Fruit fly (Drosophila melanogaster) whole organism, embryonic: ENCODE results near the gene ss.

Experiments used
- Antp ChIP-seq: fragments of 200-800 bp; sonication (Bioruptor generic); optimal IDR thresholded peaks from 3 replicates; lab custom pipeline; 2016; ENCODE audit warnings: missing biosample characterization, missing genetic modification characterization
- B-H1 ChIP-seq: fragments of 200-800 bp; sonication (Bioruptor generic); IDR thresholded peaks from 3 replicates; pipeline ENCODE4 v1.3.6; 2022; ENCODE audit warnings: missing biosample characterization, missing genetic modification characterization
- Bgb ChIP-seq: fragments of 200-800 bp; sonication (Bioruptor generic); IDR thresholded peaks from 2 replicates; pipeline ENCODE4 v1.3.6; 2022; ENCODE audit warnings: missing biosample characterization, missing genetic modification characterization; ENCODE audit not compliant: partially characterized antibody
- CG10462 ChIP-seq: fragments of 200-800 bp; sonication (Bioruptor generic); optimal IDR thresholded peaks from 2 replicates; lab custom pipeline; 2016; ENCODE audit warnings: missing biosample characterization, missing genetic modification characterization
- CG10543 ChIP-seq: fragments of 200-800 bp; sonication (Bioruptor generic); optimal IDR thresholded peaks from 3 replicates; lab custom pipeline; 2017; ENCODE audit warnings: missing biosample characterization, mild to moderate bottlenecking, missing genetic modification characterization, moderate library complexity
- CG11695 ChIP-seq: fragments of 200-800 bp; sonication (Bioruptor generic); IDR thresholded peaks from 3 replicates; pipeline ENCODE4 v1.3.6; 2022; ENCODE audit warnings: missing biosample characterization, missing genetic modification characterization
- CG15479 ChIP-seq: fragments of 200-800 bp; sonication (Bioruptor generic); optimal IDR thresholded peaks from 3 replicates; lab custom pipeline; 2019; ENCODE audit warnings: missing biosample characterization, mild to moderate bottlenecking, missing genetic modification characterization, moderate library complexity
- CG15514 ChIP-seq: fragments of 200-800 bp; sonication (Bioruptor generic); optimal IDR thresholded peaks from 3 replicates; lab custom pipeline; 2017; ENCODE audit warnings: missing biosample characterization, missing genetic modification characterization, mild to moderate bottlenecking, moderate library complexity, missing genetic modification reagents
- CG15601 ChIP-seq: fragments of 200-800 bp; sonication (Bioruptor generic); optimal IDR thresholded peaks from 3 replicates; lab custom pipeline; 2019; ENCODE audit warnings: missing biosample characterization, mild to moderate bottlenecking, missing genetic modification characterization, moderate library complexity
- CG1647 ChIP-seq: fragments of 200-800 bp; sonication (Bioruptor generic); optimal IDR thresholded peaks from 3 replicates; lab custom pipeline; 2016; ENCODE audit warnings: missing biosample characterization, missing genetic modification characterization
- CG1832 ChIP-seq: fragments of 200-800 bp; sonication (Bioruptor generic); optimal IDR thresholded peaks from 2 replicates; lab custom pipeline; 2017; ENCODE audit warnings: missing biosample characterization, mild to moderate bottlenecking, missing genetic modification characterization, inconsistent platforms
- CG3163 ChIP-seq: fragments of 200-800 bp; sonication (Bioruptor generic); optimal IDR thresholded peaks from 3 replicates; lab custom pipeline; 2016; ENCODE audit warnings: missing biosample characterization, missing genetic modification characterization
- CG34224 ChIP-seq: fragments of 200-800 bp; sonication (Bioruptor generic); IDR thresholded peaks from 3 replicates; pipeline ENCODE4 v1.3.6; 2022; ENCODE audit warnings: missing biosample characterization, missing genetic modification characterization; ENCODE audit not compliant: partially characterized antibody
- CG34376 ChIP-seq: fragments of 200-800 bp; sonication (Bioruptor generic); optimal IDR thresholded peaks from 2 replicates; lab custom pipeline; 2018; ENCODE audit warnings: missing biosample characterization, mild to moderate bottlenecking, missing genetic modification characterization
- CG43689 ChIP-seq: fragments of 200-800 bp; sonication (Bioruptor generic); IDR thresholded peaks from 2 replicates; pipeline ENCODE4 v1.3.6; 2022; ENCODE audit warnings: missing biosample characterization, missing genetic modification characterization
- CG4854 ChIP-seq: fragments of 200-800 bp; sonication (Bioruptor generic); optimal IDR thresholded peaks from 2 replicates; lab custom pipeline; 2016; ENCODE audit warnings: missing biosample characterization, missing genetic modification characterization, inconsistent platforms
- CG6683 ChIP-seq: fragments of 200-800 bp; sonication (Bioruptor generic); optimal IDR thresholded peaks from 2 replicates; lab custom pipeline; 2017; ENCODE audit warnings: missing biosample characterization, mild to moderate bottlenecking, missing genetic modification characterization, missing genetic modification reagents
- CG7357 ChIP-seq: fragments of 200-800 bp; sonication (Bioruptor generic); IDR thresholded peaks from 3 replicates; pipeline ENCODE4 v1.3.6; 2022; ENCODE audit warnings: missing biosample characterization, missing genetic modification characterization
- CG7745 ChIP-seq: fragments of 200-800 bp; sonication (Bioruptor generic); optimal IDR thresholded peaks from 2 replicates; lab custom pipeline; 2018; ENCODE audit warnings: missing biosample characterization, mild to moderate bottlenecking, missing genetic modification characterization, moderate library complexity
- CG7963 ChIP-seq: fragments of 200-800 bp; sonication (Bioruptor generic); IDR thresholded peaks from 3 replicates; pipeline ENCODE4 v1.3.6; 2022; ENCODE audit warnings: missing biosample characterization, missing genetic modification characterization; ENCODE audit not compliant: partially characterized antibody
- CG8290 ChIP-seq, 3 experiments: fragments of 200-800 bp; sonication (Bioruptor generic); optimal IDR thresholded peaks; 2 replicates each; lab custom pipeline; 2016 to 2019; ENCODE audit warnings: missing biosample characterization in 3 of 3, missing genetic modification characterization in 3 of 3, mild to moderate bottlenecking in 2 of 3, moderate library complexity in 1 of 3
- CG8765 ChIP-seq: fragments of 200-800 bp; sonication (Bioruptor generic); IDR thresholded peaks from 2 replicates; pipeline ENCODE4 v1.3.6; 2022; ENCODE audit warnings: missing biosample characterization, missing genetic modification characterization
- CG9932 ChIP-seq: fragments of 200-800 bp; sonication (Bioruptor generic); IDR thresholded peaks from 2 replicates; pipeline ENCODE4 v1.3.6; 2022; ENCODE audit warnings: missing biosample characterization, missing genetic modification characterization
- D19B ChIP-seq: fragments of 200-800 bp; sonication (Bioruptor generic); optimal IDR thresholded peaks from 2 replicates; lab custom pipeline; 2017; ENCODE audit warnings: missing biosample characterization, mild to moderate bottlenecking, missing genetic modification characterization
- Dref ChIP-seq: fragments of 200-800 bp; sonication (Bioruptor generic); IDR thresholded peaks from 2 replicates; pipeline ENCODE4 v1.3.6; 2022; ENCODE audit warnings: missing biosample characterization, missing genetic modification characterization
- Fer3 ChIP-seq: fragments of 200-800 bp; sonication (Bioruptor generic); optimal IDR thresholded peaks from 2 replicates; lab custom pipeline; 2018; ENCODE audit warnings: missing biosample characterization, mild to moderate bottlenecking, missing genetic modification characterization, moderate library complexity
- GATAe ChIP-seq: fragments of 200-800 bp; sonication (Bioruptor generic); conservative IDR thresholded peaks from 2 replicates; pipeline ENCODE4 v1.3.6; 2022; ENCODE audit warnings: missing biosample characterization, missing genetic modification characterization
- Hmr ChIP-seq: fragments of 200-800 bp; sonication (Bioruptor generic); optimal IDR thresholded peaks from 3 replicates; lab custom pipeline; 2017; ENCODE audit warnings: mild to moderate bottlenecking, missing biosample characterization, missing genetic modification reagents, missing genetic modification characterization
- Lim3 ChIP-seq: fragments of 200-800 bp; sonication (Bioruptor generic); IDR thresholded peaks from 2 replicates; pipeline ENCODE4 v1.3.6; 2022; ENCODE audit warnings: missing biosample characterization, missing genetic modification characterization
- MESR4 ChIP-seq: fragments of 200-800 bp; sonication (Bioruptor generic); optimal IDR thresholded peaks from 2 replicates; lab custom pipeline; 2018; ENCODE audit warnings: missing biosample characterization, mild to moderate bottlenecking, missing genetic modification characterization, moderate library complexity
- NK7.1 ChIP-seq: fragments of 200-800 bp; sonication (Bioruptor generic); optimal IDR thresholded peaks from 3 replicates; lab custom pipeline; 2016; ENCODE audit warnings: missing biosample characterization, missing genetic modification characterization
- Sry-β ChIP-seq: fragments of 200-800 bp; sonication (Bioruptor generic); optimal IDR thresholded peaks from 2 replicates; lab custom pipeline; 2018; ENCODE audit warnings: missing biosample characterization, mild to moderate bottlenecking, missing genetic modification characterization, moderate library complexity
- Vsx1 ChIP-seq: fragments of 200-800 bp; sonication (Bioruptor generic); optimal IDR thresholded peaks from 2 replicates; lab custom pipeline; 2017; ENCODE audit warnings: missing biosample characterization, mild to moderate bottlenecking, missing genetic modification characterization, missing genetic modification reagents
- Xbp1 ChIP-seq: fragments of 200-800 bp; sonication (Bioruptor generic); optimal IDR thresholded peaks from 3 replicates; lab custom pipeline; 2016; ENCODE audit warnings: missing biosample characterization, mild to moderate bottlenecking, missing genetic modification characterization
- amos ChIP-seq: fragments of 200-800 bp; sonication (Bioruptor generic); IDR thresholded peaks from 2 replicates; pipeline ENCODE4 v1.3.6; 2022; ENCODE audit warnings: missing biosample characterization, missing genetic modification characterization; ENCODE audit not compliant: partially characterized antibody
- ara ChIP-seq: fragments of 200-800 bp; sonication (Bioruptor generic); IDR thresholded peaks from 2 replicates; pipeline ENCODE4 v1.3.6; 2022; ENCODE audit warnings: missing biosample characterization, missing genetic modification characterization
- ase ChIP-seq: fragments of 200-800 bp; sonication (Bioruptor generic); IDR thresholded peaks from 3 replicates; pipeline ENCODE4 v1.3.6; 2022; ENCODE audit warnings: missing biosample characterization, missing genetic modification characterization
- cato ChIP-seq: fragments of 200-800 bp; sonication (Bioruptor generic); optimal IDR thresholded peaks from 2 replicates; lab custom pipeline; 2016; ENCODE audit warnings: missing biosample characterization, missing genetic modification characterization, borderline replicate concordance
- ci ChIP-seq: fragments of 200-800 bp; sonication (Bioruptor generic); IDR thresholded peaks from 3 replicates; pipeline ENCODE4 v1.3.6; 2022; ENCODE audit warnings: missing biosample characterization, missing genetic modification characterization
- crol ChIP-seq: fragments of 200-800 bp; sonication (Bioruptor generic); IDR thresholded peaks from 2 replicates; pipeline ENCODE4 v1.3.6; 2022; ENCODE audit warnings: missing biosample characterization, missing genetic modification characterization
- da ChIP-seq: fragments of 200-800 bp; sonication (Bioruptor generic); optimal IDR thresholded peaks from 2 replicates; lab custom pipeline; 2016; ENCODE audit warnings: missing biosample characterization, missing genetic modification characterization
- fd102C ChIP-seq: fragments of 200-800 bp; sonication (Bioruptor generic); optimal IDR thresholded peaks from 2 replicates; lab custom pipeline; 2018; ENCODE audit warnings: missing biosample characterization, mild to moderate bottlenecking, missing genetic modification characterization, moderate library complexity
- lola ChIP-seq, 3 experiments: fragments of >200 bp in 2 of 3; fragments of 200-800 bp in 1 of 3; sonication (Bioruptor generic) in 1 of 3; optimal IDR thresholded peaks; 2 replicates each; lab custom pipeline; 2017 to 2019; ENCODE audit warnings: missing biosample characterization in 3 of 3, missing genetic modification characterization in 3 of 3, mild to moderate bottlenecking in 1 of 3, moderate library complexity in 1 of 3
- nerfin-2 ChIP-seq: fragments of 200-800 bp; sonication (Bioruptor generic); IDR thresholded peaks from 2 replicates; pipeline ENCODE4 v1.3.6; 2022; ENCODE audit warnings: missing biosample characterization, missing genetic modification characterization; ENCODE audit not compliant: partially characterized antibody
- p53 ChIP-seq: fragments of 200-800 bp; sonication (Bioruptor generic); optimal IDR thresholded peaks from 2 replicates; lab custom pipeline; 2016; ENCODE audit warnings: missing biosample characterization, missing genetic modification characterization
- schlank ChIP-seq: fragments of 200-800 bp; sonication (Bioruptor generic); optimal IDR thresholded peaks from 2 replicates; lab custom pipeline; 2018; ENCODE audit warnings: missing biosample characterization, mild to moderate bottlenecking, missing genetic modification characterization
- shn ChIP-seq: fragments of 200-800 bp; sonication (Bioruptor generic); optimal IDR thresholded peaks from 3 replicates; lab custom pipeline; 2016; ENCODE audit warnings: missing biosample characterization, missing genetic modification characterization
- sna ChIP-seq: fragments of 200-800 bp; sonication (Bioruptor generic); IDR thresholded peaks from 2 replicates; pipeline ENCODE4 v1.3.6; 2022; ENCODE audit warnings: missing biosample characterization, missing genetic modification characterization; ENCODE audit not compliant: partially characterized antibody
- tna ChIP-seq: fragments of 200-800 bp; sonication (Bioruptor generic); IDR thresholded peaks from 2 replicates; pipeline ENCODE4 v1.3.6; 2022; ENCODE audit warnings: missing biosample characterization, missing genetic modification characterization; ENCODE audit not compliant: partially characterized antibody
- unc-4 ChIP-seq: fragments of 200-800 bp; sonication (Bioruptor generic); IDR thresholded peaks from 2 replicates; pipeline ENCODE4 v1.3.6; 2022; ENCODE audit warnings: missing biosample characterization, missing genetic modification characterization; ENCODE audit not compliant: partially characterized antibody

ss gene

DNA sequence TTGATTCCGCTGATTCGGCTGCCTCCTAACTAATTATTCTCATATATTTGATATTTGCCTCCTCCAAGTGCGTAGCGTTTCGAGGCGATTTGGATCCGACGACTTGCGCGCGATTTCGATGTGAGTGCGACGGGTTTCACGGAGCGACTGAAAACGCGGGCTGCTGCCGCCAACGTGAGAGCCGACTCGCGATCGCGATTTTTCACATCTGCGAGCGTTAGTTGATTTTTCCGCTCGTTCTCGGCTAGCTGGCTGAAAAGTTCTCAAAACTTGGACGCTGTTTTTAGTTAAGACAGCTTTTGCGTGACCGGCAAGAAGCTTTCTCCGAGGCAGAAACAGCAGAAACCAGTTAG lies 46.7 kb downstream of the ss start, which contains the start of gene CG10311 (continued):
- no peak for TF ChIP-seq Xbp1 (GFP tag; lab: Kevin White, UChicago)
- no peak for TF ChIP-seq Sry-β (GFP tag; lab: Kevin White, UChicago)
- no peak for TF ChIP-seq MESR4 (GFP tag; lab: Kevin White, UChicago)
- no peak for TF ChIP-seq sna (GFP tag; lab: Robert Waterston, UW)
- TF ChIP-seq CG8290 (GFP tag; optimal IDR thresholded peaks at IDR 0.05; lab: Kevin White, UChicago), result no peak
- peak in 1 of 2 experiments; percentile 50 for TF ChIP-seq CG8290 (tag; optimal IDR thresholded peaks at IDR 0.05; lab: Kevin White, UChicago)
- TF ChIP-seq NK7.1 (GFP tag; lab: Kevin White, UChicago), result no peak
- no peak for TF ChIP-seq CG3163
- TF ChIP-seq Bgb (GFP tag; lab: Robert Waterston, UW), result 0 out of 2 replicates have a peak, but pooled peaks have one; percentile 17
- TF ChIP-seq shn (GFP tag; lab: Kevin White, UChicago), result no peak
- no peak for TF ChIP-seq crol (GFP tag; lab: Robert Waterston, UW)
- TF ChIP-seq Vsx1 (GFP tag; lab: Kevin White, UChicago), result no peak
- no peak for TF ChIP-seq lola (GFP tag; optimal IDR thresholded peaks at IDR 0.05; lab: Kevin White, UChicago)
- TF ChIP-seq fd102C (GFP tag; lab: Kevin White, UChicago), result no peak
- no peak for TF ChIP-seq GATAe (GFP tag; lab: Robert Waterston, UW)
- no peak for TF ChIP-seq CG8765 (GFP tag; lab: Robert Waterston, UW)
- TF ChIP-seq CG9932 (GFP tag; lab: Robert Waterston, UW), result no peak
- TF ChIP-seq ara (GFP tag; lab: Robert Waterston, UW), result no peak
- no peak for TF ChIP-seq Fer3 (tag; lab: Kevin White, UChicago)
- peak; percentile 71 for TF ChIP-seq CG10543 (GFP tag; lab: Kevin White, UChicago)
- TF ChIP-seq CG15601 (tag; lab: Kevin White, UChicago), result no peak
- peak; percentile 58 for TF ChIP-seq CG34376 (GFP tag; lab: Kevin White, UChicago)
- no peak for TF ChIP-seq Lim3 (GFP tag; lab: Robert Waterston, UW)
- TF ChIP-seq B-H1, result no peak
- TF ChIP-seq D19B (GFP tag; lab: Kevin White, UChicago), result no peak
- no peak for TF ChIP-seq p53
- no peak for TF ChIP-seq CG1832 (GFP tag; lab: Kevin White, UChicago)
- no peak for TF ChIP-seq CG10462 (GFP tag; lab: Kevin White, UChicago)
- no peak for TF ChIP-seq nerfin-2
- TF ChIP-seq da, result no peak
- peak; percentile 28 for TF ChIP-seq CG15514 (GFP tag; lab: Kevin White, UChicago)
- no peak for TF ChIP-seq CG1647 (GFP tag; lab: Kevin White, UChicago)
- TF ChIP-seq CG15479 (GFP tag; lab: Kevin White, UChicago), result no peak
- TF ChIP-seq Hmr (GFP tag; lab: Kevin White, UChicago), result no peak
- no peak for TF ChIP-seq Antp (GFP tag; lab: Kevin White, UChicago)
- no peak for TF ChIP-seq ase (GFP tag; lab: Robert Waterston, UW)
- TF ChIP-seq CG43689 (GFP tag; lab: Robert Waterston, UW), result no peak
- TF ChIP-seq schlank (tag; lab: Kevin White, UChicago), result no peak
- no peak for TF ChIP-seq CG7963 (GFP tag; lab: Robert Waterston, UW)
- no peak for TF ChIP-seq tna (GFP tag; lab: Robert Waterston, UW)
- TF ChIP-seq CG6683 (GFP tag; lab: Kevin White, UChicago), result no peak
- no peak for TF ChIP-seq cato (GFP tag; lab: Kevin White, UChicago)
- no peak for TF ChIP-seq CG7745 (tag; lab: Kevin White, UChicago)
- no peak for TF ChIP-seq CG4854 (GFP tag; lab: Kevin White, UChicago)
- no peak for TF ChIP-seq CG11695 (GFP tag; lab: Robert Waterston, UW)
- 0 out of 2 replicates have a peak, but pooled peaks have one; percentile 24 for TF ChIP-seq unc-4
- peak; percentile 46; the same call in 1 of the 2 replicates for TF ChIP-seq amos (GFP tag; lab: Robert Waterston, UW)
- TF ChIP-seq CG7357 (GFP tag; lab: Robert Waterston, UW), result no peak
- no peak for TF ChIP-seq CG34224 (GFP tag; lab: Robert Waterston, UW)
- no peak for TF ChIP-seq ci
- TF ChIP-seq Dref, result no peak
